Worm (Caenorhabditis elegans) whole organism, young adult: Measurements from ENCODE around the gene algn-1.

Experiments used
- B0336.3 ChIP-seq: fragments of 200-800 bp; sonication (Bioruptor generic); IDR thresholded peaks from 2 replicates; pipeline ENCODE4 v1.3.6; 2022; ENCODE audit warnings: missing genetic modification characterization, missing compliant biosample characterization
- C06A6.2 ChIP-seq: fragments of 200-800 bp; sonication (Bioruptor generic); conservative IDR thresholded peaks from 2 replicates; pipeline ENCODE4 v1.3.6; 2022; ENCODE audit warnings: missing genetic modification characterization, missing compliant biosample characterization
- D2030.7 ChIP-seq: fragments of 200-800 bp; sonication (Bioruptor generic); IDR thresholded peaks from 2 replicates; pipeline ENCODE4 v1.3.6; 2022; ENCODE audit warnings: missing genetic modification reagents, missing genetic modification characterization, missing compliant biosample characterization
- F22D6.2 ChIP-seq: sonication (generic microtip); optimal IDR thresholded peaks from 2 replicates; lab custom pipeline; 2016; ENCODE audit warnings: mild to moderate bottlenecking, missing genetic modification characterization, missing compliant biosample characterization
- F37B4.10 ChIP-seq: fragments of 200-800 bp; sonication (Bioruptor generic); IDR thresholded peaks from 2 replicates; pipeline ENCODE4 v1.3.6; 2022; ENCODE audit warnings: missing genetic modification characterization, missing compliant biosample characterization
- F49E8.2 ChIP-seq: sonication (generic microtip); optimal IDR thresholded peaks from 3 replicates; lab custom pipeline; 2017; ENCODE audit warnings: missing genetic modification characterization, mild to moderate bottlenecking, missing compliant biosample characterization, antibody characterized with exemption, moderate library complexity; ENCODE audit not compliant: insufficient read depth
- ama-1 ChIP-seq, 3 experiments: fragments of 150-350 bp in 1 of 3; sonication (generic microtip) in 2 of 3; optimal IDR thresholded peaks; 2 replicates each; lab custom pipeline; 2014 to 2018; ENCODE audit warnings: missing biosample characterization in 2 of 3, missing genetic modification characterization in 2 of 3, missing genetic modification reagents in 2 of 3
- aptf-2 ChIP-seq: fragments of 200-800 bp; sonication (Bioruptor generic); conservative IDR thresholded peaks from 2 replicates; pipeline ENCODE4 v1.3.6; 2022; ENCODE audit warnings: missing genetic modification reagents, missing genetic modification characterization, missing compliant biosample characterization
- aptf-3 ChIP-seq: fragments of 200-800 bp; sonication (Bioruptor generic); IDR thresholded peaks from 2 replicates; pipeline ENCODE4 v1.3.6; 2022; ENCODE audit warnings: missing genetic modification characterization, missing compliant biosample characterization
- atf-7 ChIP-seq: sonication (generic microtip); optimal IDR thresholded peaks from 2 replicates; lab custom pipeline; 2017; ENCODE audit warnings: mild to moderate bottlenecking, missing genetic modification characterization, missing compliant biosample characterization
- attf-5 ChIP-seq: fragments of 200-800 bp; sonication (Bioruptor generic); optimal IDR thresholded peaks from 2 replicates; lab custom pipeline; 2018; ENCODE audit warnings: mild to moderate bottlenecking, missing genetic modification characterization, missing compliant biosample characterization
- ccch-3 ChIP-seq: fragments of 200-800 bp; sonication (Bioruptor generic); optimal IDR thresholded peaks from 2 replicates; lab custom pipeline; 2018; ENCODE audit warnings: mild to moderate bottlenecking, missing genetic modification characterization, missing compliant biosample characterization
- cebp-1 ChIP-seq, 2 experiments: fragments of 200-800 bp in 1 of 2; sonication (Bioruptor generic) in 1 of 2; sonication (generic microtip) in 1 of 2; IDR thresholded peaks in 1 of 2; optimal IDR thresholded peaks in 1 of 2; 2 replicates each; pipeline versions ENCODE4 v1.3.6 to Lab custom; 2017 to 2022; ENCODE audit warnings: missing compliant biosample characterization in 2 of 2, missing genetic modification characterization in 2 of 2, mild to moderate bottlenecking in 1 of 2, missing genetic modification reagents in 1 of 2, moderate library complexity in 1 of 2
- ceh-27 ChIP-seq: fragments of 200-800 bp; sonication (Bioruptor generic); optimal IDR thresholded peaks from 2 replicates; lab custom pipeline; 2018; ENCODE audit warnings: mild to moderate bottlenecking, missing genetic modification characterization, moderate library complexity, missing compliant biosample characterization
- ceh-91 ChIP-seq: fragments of 200-800 bp; sonication (Bioruptor generic); IDR thresholded peaks from 2 replicates; pipeline ENCODE4 v1.3.6; 2022; ENCODE audit warnings: missing genetic modification reagents, missing genetic modification characterization, missing compliant biosample characterization
- dox-1 ChIP-seq: fragments of 200-800 bp; sonication (Bioruptor generic); IDR thresholded peaks from 2 replicates; pipeline ENCODE4 v1.3.6; 2022; ENCODE audit warnings: missing genetic modification reagents, missing genetic modification characterization, missing compliant biosample characterization
- egl-18 ChIP-seq: fragments of 200-800 bp; sonication (Bioruptor generic); IDR thresholded peaks from 2 replicates; pipeline ENCODE4 v1.3.6; 2022; ENCODE audit warnings: missing genetic modification reagents, missing genetic modification characterization, missing compliant biosample characterization
- ekl-4 ChIP-seq: fragments of 200-800 bp; sonication (Bioruptor generic); IDR thresholded peaks from 2 replicates; pipeline ENCODE4 v1.3.6; 2022; ENCODE audit warnings: missing genetic modification reagents, missing genetic modification characterization, missing compliant biosample characterization
- gei-17 ChIP-seq: fragments of 200-800 bp; sonication (Bioruptor generic); optimal IDR thresholded peaks from 2 replicates; lab custom pipeline; 2018; ENCODE audit warnings: mild to moderate bottlenecking, missing genetic modification characterization, missing compliant biosample characterization
- hmg-20 ChIP-seq: fragments of 200-800 bp; sonication (Bioruptor generic); IDR thresholded peaks from 2 replicates; pipeline ENCODE4 v1.3.6; 2022; ENCODE audit warnings: missing genetic modification reagents, missing genetic modification characterization, missing compliant biosample characterization
- let-607 ChIP-seq, 2 experiments: fragments of 200-800 bp in 1 of 2; sonication (Bioruptor generic) in 1 of 2; sonication (generic microtip) in 1 of 2; optimal IDR thresholded peaks; 2 replicates each; lab custom pipeline; 2016 to 2018; ENCODE audit warnings: mild to moderate bottlenecking in 2 of 2, missing compliant biosample characterization in 2 of 2, missing genetic modification characterization in 2 of 2, moderate library complexity in 2 of 2, missing genotype in 1 of 2
- lir-1 ChIP-seq: fragments of 200-800 bp; sonication (Bioruptor generic); conservative IDR thresholded peaks from 2 replicates; pipeline ENCODE4 v1.3.6; 2022; ENCODE audit warnings: missing genetic modification reagents, missing genetic modification characterization, missing compliant biosample characterization
- mcd-1 ChIP-seq: fragments of 200-800 bp; sonication (Bioruptor generic); IDR thresholded peaks from 2 replicates; pipeline ENCODE4 v1.3.6; 2022; ENCODE audit warnings: missing genetic modification reagents, missing genetic modification characterization, missing compliant biosample characterization
- mel-28 ChIP-seq: sonication (generic microtip); optimal IDR thresholded peaks from 2 replicates; lab custom pipeline; 2016; ENCODE audit warnings: borderline replicate concordance, mild to moderate bottlenecking, missing genetic modification characterization, missing compliant biosample characterization
- mes-4 ChIP-seq: sonication (generic microtip); optimal IDR thresholded peaks from 2 replicates; lab custom pipeline; 2016; ENCODE audit warnings: missing genotype, missing genetic modification characterization, missing compliant biosample characterization
- nfyb-1 ChIP-seq: fragments of 200-800 bp; sonication (Bioruptor generic); IDR thresholded peaks from 2 replicates; pipeline ENCODE4 v1.3.6; 2022; ENCODE audit warnings: missing genetic modification reagents, missing genetic modification characterization, missing compliant biosample characterization
- nhr-120 ChIP-seq: fragments of 200-800 bp; sonication (Bioruptor generic); IDR thresholded peaks from 2 replicates; pipeline ENCODE4 v1.3.6; 2022; ENCODE audit warnings: missing genetic modification characterization, missing compliant biosample characterization
- nhr-27 ChIP-seq: fragments of 200-800 bp; sonication (Bioruptor generic); optimal IDR thresholded peaks from 2 replicates; lab custom pipeline; 2018; ENCODE audit warnings: mild to moderate bottlenecking, missing genetic modification characterization, moderate library complexity, missing compliant biosample characterization
- rec-8 ChIP-seq, 2 experiments: sonication (generic microtip); optimal IDR thresholded peaks; 2 replicates each; lab custom pipeline; 2016; ENCODE audit warnings: mild to moderate bottlenecking in 2 of 2, missing genetic modification characterization in 2 of 2, missing genetic modification reagents in 2 of 2, missing genotype in 2 of 2, missing biosample characterization in 1 of 2, missing compliant biosample characterization in 1 of 2, moderate library complexity in 1 of 2
- repo-1 ChIP-seq: sonication (generic microtip); optimal IDR thresholded peaks from 2 replicates; lab custom pipeline; 2017; ENCODE audit warnings: mild to moderate bottlenecking, missing genetic modification characterization, missing compliant biosample characterization
- snpc-1.3 ChIP-seq: sonication (generic microtip); optimal IDR thresholded peaks from 2 replicates; lab custom pipeline; 2017; ENCODE audit warnings: missing genetic modification characterization, mild to moderate bottlenecking, missing compliant biosample characterization, antibody characterized with exemption, moderate library complexity, missing genotype, missing genetic modification reagents; ENCODE audit not compliant: insufficient read depth
- somi-1 ChIP-seq: fragments of 200-800 bp; sonication (Bioruptor generic); optimal IDR thresholded peaks from 2 replicates; lab custom pipeline; 2018; ENCODE audit warnings: mild to moderate bottlenecking, missing genetic modification characterization, missing compliant biosample characterization
- tbx-9 ChIP-seq: sonication (generic microtip); optimal IDR thresholded peaks from 2 replicates; lab custom pipeline; 2016; ENCODE audit warnings: borderline replicate concordance, missing genetic modification characterization, inconsistent platforms, missing compliant biosample characterization
- tlf-1 ChIP-seq: fragments of 200-800 bp; sonication (Bioruptor generic); optimal IDR thresholded peaks from 2 replicates; lab custom pipeline; 2018; ENCODE audit warnings: mild to moderate bottlenecking, missing genetic modification characterization, missing compliant biosample characterization
- ztf-25 ChIP-seq: fragments of 200-800 bp; sonication (Bioruptor generic); IDR thresholded peaks from 2 replicates; pipeline ENCODE4 v1.3.6; 2022; ENCODE audit warnings: missing genetic modification reagents, missing genetic modification characterization, missing compliant biosample characterization
- ztf-26 ChIP-seq: sonication (generic microtip); optimal IDR thresholded peaks from 2 replicates; lab custom pipeline; 2017; ENCODE audit warnings: missing genetic modification characterization, missing compliant biosample characterization
- ztf-3 ChIP-seq: fragments of 200-800 bp; sonication (Bioruptor generic); optimal IDR thresholded peaks from 2 replicates; lab custom pipeline; 2018; ENCODE audit warnings: mild to moderate bottlenecking, missing genetic modification characterization, missing compliant biosample characterization

algn-1 gene

DNA sequence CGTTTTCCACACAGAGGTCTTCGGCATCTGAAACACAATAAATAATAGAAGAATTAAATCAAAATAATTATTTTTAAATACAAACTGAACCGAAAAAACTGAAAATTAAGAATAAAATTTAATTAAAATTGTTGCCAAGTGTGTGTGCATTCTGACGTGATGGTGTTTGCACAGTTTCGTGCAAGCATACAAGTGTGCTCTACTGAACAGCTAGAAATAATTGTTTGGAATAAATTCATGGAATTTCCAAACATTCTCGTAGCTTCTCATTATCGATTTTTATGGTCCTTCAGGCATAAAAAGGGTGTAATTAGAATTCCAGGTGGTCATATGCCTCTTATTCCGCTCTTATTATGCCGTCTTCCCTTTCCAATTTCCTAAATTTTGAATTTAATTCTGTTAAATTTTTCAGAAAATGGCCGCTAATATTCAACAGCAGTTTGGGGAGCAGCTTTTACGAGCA is 28.1 kb upstream of the algn-1 start, which contains the start of the genes mrps-17 and txdc-9 (continued):
- TF ChIP-seq nhr-27 (tag; lab: Kevin White, UChicago) (no peak), F22D6.2 (tag; lab: Kevin White, UChicago) (no peak), ceh-27 (GFP tag; lab: Kevin White, UChicago) (peak; percentile 55), ama-1 (optimal IDR thresholded peaks at IDR 0.05; lab: Kevin White, UChicago) (no peak), ama-1 (GFP tag; optimal IDR thresholded peaks at IDR 0.05; lab: Kevin White, UChicago) (peak in 1 of 2 experiments; percentile 13), nhr-120 (GFP tag; lab: Robert Waterston, UW) (no peak), ztf-25 (GFP tag; lab: Robert Waterston, UW) (no peak), C06A6.2 (GFP tag; lab: Robert Waterston, UW) (no peak), ccch-3 (GFP tag; lab: Kevin White, UChicago) (no peak), repo-1 (no peak), attf-5 (GFP tag; lab: Kevin White, UChicago) (peak; percentile 71), mes-4 (tag; lab: Kevin White, UChicago) (no peak), aptf-2 (GFP tag; lab: Robert Waterston, UW) (no peak), rec-8 (tag; optimal IDR thresholded peaks at IDR 0.05; lab: Kevin White, UChicago) (no peak), hmg-20 (GFP tag; lab: Robert Waterston, UW) (no peak), ztf-26 (tag; lab: Kevin White, UChicago) (no peak), B0336.3 (GFP tag; lab: Robert Waterston, UW) (no peak), tbx-9 (tag; lab: Kevin White, UChicago) (no peak), dox-1 (GFP tag; lab: Robert Waterston, UW) (peak; percentile 40; the same call in 1 of the 2 replicates), lir-1 (GFP tag; lab: Robert Waterston, UW) (no peak), nfyb-1 (no peak), F37B4.10 (GFP tag; lab: Robert Waterston, UW) (no peak), aptf-3 (GFP tag; lab: Robert Waterston, UW) (no peak), ztf-3 (GFP tag; lab: Kevin White, UChicago) (no peak), mcd-1 (peak; percentile 82), F49E8.2 (no peak), D2030.7 (GFP tag; lab: Robert Waterston, UW) (0 out of 2 replicates have a peak, but pooled peaks have one; percentile 19), somi-1 (GFP tag; lab: Kevin White, UChicago) (no peak)

DNA sequence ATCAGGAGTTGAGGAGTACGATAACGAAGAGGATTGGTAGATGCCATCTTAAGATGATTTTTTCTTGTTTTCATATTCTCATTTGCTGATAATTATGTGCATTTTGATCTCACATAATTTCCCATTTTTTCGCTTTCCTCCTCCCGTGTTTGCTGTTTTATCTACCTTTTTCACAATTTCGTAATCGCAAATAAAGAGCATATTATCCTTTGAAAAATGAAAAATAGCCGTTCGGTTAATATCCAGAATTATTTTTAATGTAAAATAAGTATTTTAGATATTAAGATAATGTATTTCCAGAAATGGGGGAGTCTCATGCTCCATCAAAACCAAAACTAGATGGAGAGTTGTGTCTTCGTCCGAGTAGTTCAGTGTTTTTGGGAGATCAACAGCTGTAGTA is 27.0 kb upstream of the algn-1 start, which contains the start of gene vps-16:
Gene vps-16, plus strand, starts transcription at position 301 of the 400 bp plus-strand sequence.
- TF ChIP-seq ekl-4 (GFP tag; lab: Robert Waterston, UW) = 0 out of 2 replicates have a peak, but pooled peaks have one; percentile 41
- TF ChIP-seq gei-17 (GFP tag; lab: Kevin White, UChicago) = no peak
- no peak for TF ChIP-seq tlf-1 (GFP tag; lab: Kevin White, UChicago)
- no peak for TF ChIP-seq ceh-91
- TF ChIP-seq let-607 (tag; optimal IDR thresholded peaks at IDR 0.05; lab: Kevin White, UChicago) = no peak
- TF ChIP-seq egl-18 (GFP tag; lab: Robert Waterston, UW) = no peak
- TF ChIP-seq atf-7 (tag; lab: Kevin White, UChicago) = no peak
- no peak for TF ChIP-seq cebp-1 (GFP tag; IDR thresholded peaks at IDR 0.05; lab: Robert Waterston, UW)
- peak; percentile 15 for TF ChIP-seq cebp-1 (tag; optimal IDR thresholded peaks at IDR 0.05; lab: Kevin White, UChicago)
- TF ChIP-seq snpc-1.3 (tag; lab: Kevin White, UChicago) = no peak
- no peak for TF ChIP-seq mel-28 (tag; lab: Kevin White, UChicago)
